Fruit fly (Drosophila melanogaster) whole organism, pupa: Measurements from ENCODE around the gene CG32486.
A peak's percentile ranks its signal among the peaks of the same experiment; 100 is the strongest.

Experiments
- CG10348 ChIP-seq: fragments of 200-800 bp; sonication (Bioruptor generic); IDR thresholded peaks from 2 replicates; pipeline ENCODE4 v1.3.6; 2022; ENCODE audit warnings: missing biosample characterization, missing genetic modification characterization
- CG12605 ChIP-seq: fragments of 200-800 bp; sonication (Bioruptor generic); IDR thresholded peaks from 2 replicates; pipeline ENCODE4 v1.3.6; 2022; ENCODE audit warnings: missing biosample characterization, missing genetic modification characterization
- CG13204 ChIP-seq: fragments of 200-800 bp; sonication (Bioruptor generic); optimal IDR thresholded peaks from 2 replicates; lab custom pipeline; 2018; ENCODE audit warnings: missing biosample characterization, mild to moderate bottlenecking, missing genetic modification characterization, moderate library complexity
- CG14655 ChIP-seq: fragments of 200-800 bp; sonication (Bioruptor generic); optimal IDR thresholded peaks from 3 replicates; lab custom pipeline; 2017; ENCODE audit warnings: mild to moderate bottlenecking, missing biosample characterization, missing genetic modification reagents, missing genetic modification characterization
- CG15710 ChIP-seq: fragments of 200-800 bp; sonication (Bioruptor generic); optimal IDR thresholded peaks from 2 replicates; lab custom pipeline; 2018; ENCODE audit warnings: missing biosample characterization, mild to moderate bottlenecking, missing genetic modification characterization, moderate library complexity
- CG17806 ChIP-seq: fragments of 200-800 bp; sonication (Bioruptor generic); optimal IDR thresholded peaks from 2 replicates; lab custom pipeline; 2018; ENCODE audit warnings: missing biosample characterization, mild to moderate bottlenecking, missing genetic modification characterization, moderate library complexity
- CG32121 ChIP-seq: fragments of 200-800 bp; sonication (Bioruptor generic); IDR thresholded peaks from 2 replicates; pipeline ENCODE4 v1.3.6; 2022; ENCODE audit warnings: missing biosample characterization, missing genetic modification characterization
- CG34367 ChIP-seq: fragments of 200-800 bp; sonication (Bioruptor generic); optimal IDR thresholded peaks from 2 replicates; lab custom pipeline; 2018; ENCODE audit warnings: missing biosample characterization, mild to moderate bottlenecking, missing genetic modification characterization
- CG4496 ChIP-seq: fragments of 200-800 bp; sonication (Bioruptor generic); IDR thresholded peaks from 3 replicates; pipeline ENCODE4 v1.3.6; 2022; ENCODE audit warnings: missing biosample characterization, missing genetic modification characterization
- CG8159 ChIP-seq: fragments of 200-800 bp; sonication (Bioruptor generic); optimal IDR thresholded peaks from 3 replicates; lab custom pipeline; 2018; ENCODE audit warnings: missing biosample characterization, mild to moderate bottlenecking, missing genetic modification characterization, moderate library complexity
- CG8301 ChIP-seq: fragments of 200-800 bp; sonication (Bioruptor generic); optimal IDR thresholded peaks from 2 replicates; lab custom pipeline; 2018; ENCODE audit warnings: missing biosample characterization, mild to moderate bottlenecking, missing genetic modification characterization
- CG9948 ChIP-seq: fragments of 200-800 bp; sonication (Bioruptor generic); optimal IDR thresholded peaks from 2 replicates; lab custom pipeline; 2018; ENCODE audit warnings: missing biosample characterization, mild to moderate bottlenecking, missing genetic modification characterization, moderate library complexity
- D1 ChIP-seq: fragments of 200-800 bp; sonication (Bioruptor generic); optimal IDR thresholded peaks from 2 replicates; lab custom pipeline; 2018; ENCODE audit warnings: missing biosample characterization, mild to moderate bottlenecking, missing genetic modification characterization, moderate library complexity
- EcR ChIP-seq: fragments of 200-800 bp; sonication (Bioruptor generic); optimal IDR thresholded peaks from 3 replicates; lab custom pipeline; 2019; ENCODE audit warnings: missing biosample characterization, missing genetic modification characterization, mild to moderate bottlenecking, moderate library complexity, missing genetic modification reagents
- Ets98B ChIP-seq: fragments of 200-800 bp; sonication (Bioruptor generic); IDR thresholded peaks from 2 replicates; pipeline ENCODE4 v1.3.6; 2022; ENCODE audit warnings: missing biosample characterization, missing genetic modification characterization
- Pif1A ChIP-seq: fragments of 200-800 bp; sonication (Bioruptor generic); optimal IDR thresholded peaks from 3 replicates; lab custom pipeline; 2016; ENCODE audit warnings: missing biosample characterization, missing genetic modification characterization
- Pif1B ChIP-seq: fragments of 200-800 bp; sonication (Bioruptor generic); optimal IDR thresholded peaks from 3 replicates; lab custom pipeline; 2016; ENCODE audit warnings: missing biosample characterization, missing genetic modification characterization
- Snoo ChIP-seq: fragments of 200-800 bp; sonication (Bioruptor generic); optimal IDR thresholded peaks from 3 replicates; lab custom pipeline; 2017; ENCODE audit warnings: missing biosample characterization, mild to moderate bottlenecking, missing genetic modification characterization, inconsistent platforms
- fd96Ca ChIP-seq: fragments of 200-800 bp; sonication (Bioruptor generic); IDR thresholded peaks from 3 replicates; pipeline ENCODE4 v1.3.6; 2022; ENCODE audit warnings: missing biosample characterization, missing genetic modification characterization
- gl ChIP-seq: fragments of 200-800 bp; sonication (Bioruptor generic); optimal IDR thresholded peaks from 2 replicates; lab custom pipeline; 2018; ENCODE audit warnings: missing biosample characterization, mild to moderate bottlenecking, missing genetic modification characterization
- rn ChIP-seq: fragments of 200-800 bp; sonication (Bioruptor generic); IDR thresholded peaks from 2 replicates; pipeline ENCODE4 v1.3.6; 2022; ENCODE audit warnings: missing biosample characterization, missing genetic modification characterization

CG32486 gene

DNA sequence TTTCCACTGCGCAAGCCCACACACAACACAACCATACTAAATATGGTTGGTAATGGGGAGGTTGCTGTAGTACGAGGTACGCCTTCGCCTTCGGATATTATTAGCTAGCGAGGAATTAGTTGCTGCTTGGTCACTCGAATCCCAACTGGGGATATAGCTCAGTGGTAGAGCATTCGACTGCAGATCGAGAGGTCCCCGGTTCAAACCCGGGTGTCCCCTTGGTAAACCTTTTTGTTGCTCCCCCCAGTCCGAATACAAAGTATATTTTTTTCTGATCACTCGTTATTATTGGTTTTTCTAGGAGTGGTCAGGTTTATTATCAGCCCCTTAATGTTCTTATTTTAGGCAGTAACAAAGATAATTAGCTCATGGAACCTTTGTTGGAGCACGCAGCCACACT is 25.0 kb upstream of the CG32486 start:
- TF ChIP-seq Pif1B (GFP tag; lab: Kevin White, UChicago) (no peak), Ets98B (GFP tag; lab: Robert Waterston, UW) (peak; percentile 10; the same call in 1 of the 2 replicates), CG8159 (tag; lab: Kevin White, UChicago) (no peak), CG9948 (tag; lab: Kevin White, UChicago) (no peak), CG10348 (no peak), CG12605 (GFP tag; lab: Robert Waterston, UW) (peak; percentile 20), fd96Ca (GFP tag; lab: Robert Waterston, UW) (no peak), CG14655 (no peak), CG13204 (no peak), CG17806 (tag; lab: Kevin White, UChicago) (no peak), Pif1A (no peak), Snoo (tag; lab: Kevin White, UChicago) (no peak), D1 (tag; lab: Kevin White, UChicago) (no peak), CG15710 (no peak), CG34367 (tag; lab: Kevin White, UChicago) (no peak), gl (tag; lab: Kevin White, UChicago) (no peak), CG4496 (GFP tag; lab: Robert Waterston, UW) (no peak)

DNA sequence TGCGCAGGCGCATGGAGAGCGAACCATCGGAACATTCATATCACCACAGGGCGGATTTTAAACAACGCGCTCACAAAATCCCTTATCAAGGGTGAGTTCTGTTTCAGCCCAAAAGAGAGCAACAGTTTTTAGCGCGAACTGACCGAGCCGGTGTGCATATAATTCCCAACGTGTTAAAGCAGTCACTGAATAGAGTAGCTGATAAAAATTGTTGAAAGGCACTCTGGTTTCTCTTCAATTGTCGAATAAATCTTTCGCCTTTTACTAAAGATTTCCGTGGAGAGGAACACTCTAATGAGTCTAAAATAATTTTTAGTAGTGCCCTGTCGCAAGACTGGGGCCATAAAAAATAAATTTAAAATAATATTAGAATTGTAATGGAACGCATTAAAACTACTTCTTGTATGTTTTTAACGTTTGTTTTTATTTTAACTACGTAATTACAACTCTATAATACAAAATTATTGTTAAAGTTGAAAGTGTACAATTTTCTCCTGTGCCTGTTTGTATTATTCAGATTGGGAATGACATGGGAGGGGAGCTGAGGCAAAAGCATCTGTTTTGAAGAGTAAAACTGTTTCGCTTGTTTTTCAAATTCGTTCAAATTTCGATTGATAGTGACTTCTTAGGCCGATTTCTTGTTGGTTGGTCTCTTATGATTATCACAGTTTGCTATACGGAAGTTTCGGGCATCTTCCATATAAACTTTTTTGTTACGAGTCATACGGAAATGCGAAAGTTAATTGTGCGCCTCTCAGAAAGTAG is 20.1 kb upstream of the CG32486 start:
- TF ChIP-seq CG12605 (GFP tag; lab: Robert Waterston, UW) (peak; percentile 17; the same call in 1 of the 2 replicates), gl (tag; lab: Kevin White, UChicago) (no peak), Ets98B (GFP tag; lab: Robert Waterston, UW) (peak; percentile 19; the same call in 1 of the 2 replicates), CG9948 (tag; lab: Kevin White, UChicago) (no peak), CG15710 (no peak), EcR (peak; percentile 6), CG4496 (GFP tag; lab: Robert Waterston, UW) (no peak), CG32121 (GFP tag; lab: Robert Waterston, UW) (0 out of 2 replicates have a peak, but pooled peaks have one; percentile 25)

DNA sequence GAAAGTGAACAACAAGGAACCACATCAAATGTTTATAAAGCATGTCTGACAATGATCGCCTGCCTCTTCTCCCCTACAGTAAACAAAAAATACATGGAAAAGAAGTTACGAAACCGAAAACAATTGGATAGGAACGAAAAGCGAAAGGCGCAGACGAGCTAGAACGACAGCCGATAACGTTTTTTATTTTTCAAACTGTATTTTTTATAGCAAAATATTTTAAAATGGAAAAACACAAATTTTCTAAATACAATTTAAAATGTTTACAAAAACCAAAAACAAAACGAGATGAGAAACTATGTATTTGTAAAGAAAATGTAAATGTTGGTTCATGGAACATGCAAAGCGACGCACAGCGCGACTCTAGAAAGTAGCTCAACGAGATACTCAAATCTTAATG is 18.4 kb upstream of the CG32486 start:
- no peak for TF ChIP-seq CG4496 (GFP tag; lab: Robert Waterston, UW)
- TF ChIP-seq CG14655: no peak
- TF ChIP-seq CG8301: no peak
- no peak for TF ChIP-seq CG9948 (tag; lab: Kevin White, UChicago)
- no peak for TF ChIP-seq CG34367 (tag; lab: Kevin White, UChicago)
- no peak for TF ChIP-seq CG8159 (tag; lab: Kevin White, UChicago)
- no peak for TF ChIP-seq fd96Ca (GFP tag; lab: Robert Waterston, UW)
- TF ChIP-seq Snoo (tag; lab: Kevin White, UChicago): no peak
- no peak for TF ChIP-seq CG15710
- TF ChIP-seq CG13204: no peak
- no peak for TF ChIP-seq CG32121 (GFP tag; lab: Robert Waterston, UW)
- TF ChIP-seq Ets98B (GFP tag; lab: Robert Waterston, UW): no peak
- no peak for TF ChIP-seq Pif1B (GFP tag; lab: Kevin White, UChicago)
- TF ChIP-seq rn (GFP tag; lab: Robert Waterston, UW): no peak
- TF ChIP-seq CG10348: no peak
- TF ChIP-seq CG17806 (tag; lab: Kevin White, UChicago): no peak
- TF ChIP-seq gl (tag; lab: Kevin White, UChicago): no peak
- TF ChIP-seq EcR: no peak
- TF ChIP-seq CG12605 (GFP tag; lab: Robert Waterston, UW): no peak

DNA sequence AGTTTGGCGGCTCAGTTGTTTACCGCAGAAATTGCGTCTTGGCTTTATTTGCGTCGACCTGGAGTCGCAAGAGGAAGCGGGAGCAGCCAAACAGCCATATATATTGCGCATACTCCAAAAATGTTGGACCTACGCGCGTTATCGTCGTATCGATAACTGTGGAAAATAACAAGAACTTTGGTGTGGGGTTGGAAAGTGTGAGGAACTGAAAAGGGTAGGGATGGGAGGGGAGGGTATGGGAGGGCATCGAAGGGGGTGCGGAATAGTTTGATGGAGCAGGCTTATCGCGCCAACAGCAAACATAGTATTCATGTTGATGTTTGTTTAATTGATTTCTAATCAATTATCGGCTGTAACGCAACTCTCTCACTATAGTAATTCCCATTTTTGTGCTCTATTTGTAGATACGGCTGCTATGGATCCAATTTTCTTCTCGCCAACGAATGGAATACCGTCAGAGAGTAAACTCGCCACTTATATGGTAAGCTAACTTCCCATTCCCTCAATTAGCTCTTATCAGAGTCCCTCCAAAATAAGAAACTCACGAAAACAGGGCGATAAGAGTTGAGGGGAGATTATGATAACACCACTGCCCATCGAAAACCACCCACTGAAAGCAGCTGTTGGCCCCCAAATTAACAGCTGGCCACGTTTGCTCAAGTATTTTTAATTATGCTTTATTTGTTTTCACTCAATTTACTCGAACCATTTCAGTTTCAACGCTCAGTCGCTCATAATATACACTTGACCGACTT is 12.9 kb upstream of the CG32486 start:
- TF ChIP-seq CG13204 (no peak), Ets98B (GFP tag; lab: Robert Waterston, UW) (0 out of 2 replicates have a peak, but pooled peaks have one; percentile 21)
- TF ChIP-seq, all 21 proteins: peak for 1

DNA sequence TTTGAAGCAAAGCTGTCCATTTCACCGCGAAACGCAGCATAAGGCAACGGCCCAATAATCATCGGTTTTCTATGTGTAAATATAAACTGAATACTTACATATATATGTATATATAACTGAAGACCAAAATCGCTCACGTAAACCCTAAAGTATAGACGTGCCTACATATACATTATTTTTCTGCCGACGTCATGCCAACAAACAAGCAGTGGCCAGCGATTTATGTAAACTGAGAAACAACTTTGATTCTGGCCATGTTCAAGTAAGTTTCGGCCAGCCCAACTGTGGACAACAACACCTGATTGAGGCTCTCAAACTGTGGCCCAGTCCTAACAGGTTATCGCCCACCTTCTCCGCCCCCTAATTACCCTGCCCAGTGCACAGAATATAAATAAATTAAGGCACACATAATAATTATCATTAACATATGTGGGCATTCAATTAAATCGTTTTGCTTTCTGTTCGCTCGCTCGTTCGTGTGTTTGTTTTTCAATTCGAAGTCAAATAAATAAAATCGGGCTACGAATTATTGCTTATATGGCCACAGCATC is 11.4 kb upstream of the CG32486 start:
- no peak for TF ChIP-seq gl (tag; lab: Kevin White, UChicago)
- TF ChIP-seq Pif1B (GFP tag; lab: Kevin White, UChicago): no peak
- TF ChIP-seq D1 (tag; lab: Kevin White, UChicago): no peak

DNA sequence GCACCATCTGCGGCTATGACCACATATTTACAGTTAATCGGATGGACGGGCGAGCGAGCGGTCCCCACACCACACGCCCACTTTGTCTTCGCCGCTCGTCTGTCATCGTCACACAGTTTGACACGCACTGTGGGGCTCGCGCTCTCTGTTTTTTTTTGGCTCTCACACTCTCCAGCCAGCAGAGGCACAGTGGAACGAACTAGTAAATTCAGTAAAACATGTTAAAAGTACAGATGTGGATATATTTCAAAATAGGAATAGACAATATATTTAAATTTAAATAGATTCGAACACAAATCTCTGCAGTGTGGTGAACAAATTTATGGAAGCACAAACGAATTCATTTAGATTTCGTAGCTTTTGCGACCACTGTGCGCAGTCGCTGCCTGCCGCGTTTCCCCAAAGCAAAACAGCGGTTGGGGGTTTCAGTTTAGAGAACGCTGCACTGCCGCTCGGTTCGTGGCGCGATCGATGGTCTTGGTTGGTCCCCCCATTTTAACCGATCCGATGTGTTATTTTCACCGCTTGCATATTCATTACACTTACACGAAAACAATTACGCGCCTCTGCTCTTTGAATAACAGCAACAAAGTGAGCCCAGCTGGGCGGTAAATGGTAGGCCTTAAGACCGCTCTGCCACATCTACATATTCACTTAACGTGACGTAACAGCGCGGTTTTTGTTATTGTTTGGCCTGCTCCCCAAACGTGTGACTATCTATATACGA is 10.7 kb upstream of the CG32486 start:
- peak; percentile 99 for TF ChIP-seq Pif1A
- TF ChIP-seq gl (tag; lab: Kevin White, UChicago): peak; percentile 96
- peak; percentile 98 for TF ChIP-seq CG34367 (tag; lab: Kevin White, UChicago)
- TF ChIP-seq rn (GFP tag; lab: Robert Waterston, UW): peak; percentile 95
- TF ChIP-seq CG12605 (GFP tag; lab: Robert Waterston, UW): peak; percentile 98
- peak; percentile 99 for TF ChIP-seq Pif1B (GFP tag; lab: Kevin White, UChicago)
- peak; percentile 99 for TF ChIP-seq Ets98B (GFP tag; lab: Robert Waterston, UW)
- TF ChIP-seq EcR: peak; percentile 45
- TF ChIP-seq Snoo (tag; lab: Kevin White, UChicago): peak; percentile 99
- peak; percentile 97 for TF ChIP-seq CG8159 (tag; lab: Kevin White, UChicago)
- peak; percentile 95 for TF ChIP-seq CG15710
- peak; percentile 98 for TF ChIP-seq CG9948 (tag; lab: Kevin White, UChicago)
- peak; percentile 99 for TF ChIP-seq CG4496 (GFP tag; lab: Robert Waterston, UW)
- TF ChIP-seq CG10348: peak; percentile 87
- peak; percentile 97 for TF ChIP-seq CG14655
- peak; percentile 98 for TF ChIP-seq CG17806 (tag; lab: Kevin White, UChicago)
- TF ChIP-seq CG13204: peak; percentile 97
- TF ChIP-seq fd96Ca (GFP tag; lab: Robert Waterston, UW): peak; percentile 99
- peak; percentile 99 for TF ChIP-seq CG32121 (GFP tag; lab: Robert Waterston, UW)
- TF ChIP-seq D1 (tag; lab: Kevin White, UChicago): peak; percentile 97
- peak; percentile 98 for TF ChIP-seq CG8301
